Worm (Caenorhabditis elegans): ENCODE results near the gene clec-1.

- TF ChIP-seq daf-12 (tag; optimal IDR thresholded peaks at IDR 0.05) (no peak), nhr-11 (tag; optimal IDR thresholded peaks at IDR 0.05) (no peak), egl-5 (tag; optimal IDR thresholded peaks at IDR 0.05) (no peak), sea-2 (GFP tag; optimal IDR thresholded peaks at IDR 0.05) (no peak), zag-1 (tag; optimal IDR thresholded peaks at IDR 0.05) (no peak)
Observed at ce11 chrV:5653990-5654499, 45.9 kb upstream of the clec-1 start, which contains the start of gene hex-2.

Measured in whole organism, L3 larva.